Worm (Caenorhabditis elegans): ENCODE data around the gene mxl-3.

DNA sequence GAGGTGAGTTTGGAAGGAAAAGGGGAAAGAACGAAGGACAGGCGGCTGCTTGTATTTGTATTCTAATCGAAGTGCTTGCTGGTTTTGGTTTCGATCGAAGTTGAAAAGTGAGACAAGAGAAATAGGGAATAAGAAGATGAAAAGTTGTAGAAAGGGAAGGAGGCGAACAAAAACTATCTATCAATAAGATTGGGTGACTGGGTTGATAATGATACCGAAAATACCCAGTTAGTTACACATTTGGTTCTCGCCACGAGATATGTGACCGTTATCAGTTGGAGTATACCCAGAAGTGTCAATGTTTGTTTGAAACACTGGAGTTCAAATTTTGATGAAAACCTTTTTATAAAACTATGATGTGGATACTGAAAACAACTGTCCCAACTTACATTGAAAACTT, 17.7 kb upstream of the mxl-3 start:
- TF ChIP-seq ama-1 (optimal IDR thresholded peaks at IDR 0.05) (no peak), unc-62 (GFP tag; optimal IDR thresholded peaks at IDR 0.05) (no peak)
